Worm (Caenorhabditis elegans): Measurements from ENCODE around the gene mup-2.

- TF ChIP-seq ref-1 (GFP tag; conservative IDR thresholded peaks at IDR 0.05) (no peak), flt-1 (GFP tag; IDR thresholded peaks at IDR 0.05) (no peak), tab-1 (GFP tag; IDR thresholded peaks at IDR 0.05) (no peak), ztf-29 (GFP tag; IDR thresholded peaks at IDR 0.05) (no peak), T22C8.4 (GFP tag; IDR thresholded peaks at IDR 0.05) (no peak), cog-1 (tag; optimal IDR thresholded peaks at IDR 0.05) (no peak), med-1 (GFP tag; optimal IDR thresholded peaks at IDR 0.05; ENCODE audit: insufficient read depth) (no peak)
These were observed 3.6 kb upstream of the mup-2 start for ce11 chrX:6413583-6413982.

Measured in whole organism, midembryonic.